Worm (Caenorhabditis elegans) whole organism, L4 larva: Measurements from ENCODE around the gene T01G6.1.

ENCODE experiments used
- R02D3.7 ChIP-seq: fragments of 150-350 bp; sonication (generic microtip); optimal IDR thresholded peaks from 3 replicates; lab custom pipeline; 2014; ENCODE audit warnings: missing biosample characterization, missing genetic modification characterization
- ama-1 ChIP-seq: fragments of 150-350 bp; optimal IDR thresholded peaks from 2 replicates; lab custom pipeline; 2014; ENCODE audit warnings: inconsistent platforms, mixed read lengths
- daf-8 ChIP-seq: fragments of 200-800 bp; sonication (Bioruptor generic); IDR thresholded peaks from 2 replicates; pipeline ENCODE4 v1.3.6; 2022; ENCODE audit warnings: missing genetic modification characterization, missing compliant biosample characterization
- fkh-10 ChIP-seq: fragments of 150-350 bp; optimal IDR thresholded peaks from 2 replicates; lab custom pipeline; 2014; ENCODE audit warnings: missing biosample characterization, missing genetic modification reagents, missing genetic modification characterization
- jun-1 ChIP-seq: fragments of 150-350 bp; optimal IDR thresholded peaks from 2 replicates; lab custom pipeline; 2014; ENCODE audit warnings: missing biosample characterization, missing genetic modification reagents, missing genetic modification characterization
- lim-7 ChIP-seq: fragments of 200-800 bp; sonication (Bioruptor generic); IDR thresholded peaks from 2 replicates; pipeline ENCODE4 v1.3.6; 2022; ENCODE audit warnings: missing genetic modification characterization, missing compliant biosample characterization
- lsy-2 ChIP-seq, 2 experiments: fragments of 150-350 bp in 1 of 2; sonication (generic microtip) in 1 of 2; optimal IDR thresholded peaks; 2 replicates each; lab custom pipeline; 2014 to 2017; ENCODE audit warnings: missing biosample characterization in 2 of 2, missing genetic modification characterization in 2 of 2
- mdl-1 ChIP-seq, 2 experiments: fragments of 150-350 bp in 1 of 2; sonication (generic microtip) in 1 of 2; optimal IDR thresholded peaks; 2 replicates each; lab custom pipeline; 2014 to 2017; ENCODE audit warnings: missing biosample characterization in 2 of 2, missing genetic modification characterization in 2 of 2
- pqm-1 ChIP-seq: sonication (generic microtip); optimal IDR thresholded peaks from 2 replicates; lab custom pipeline; 2017; ENCODE audit warnings: missing biosample characterization, missing genetic modification characterization

ce11 chrV:532046-532445 is 34.5 kb downstream of the T01G6.1 start, which contains the start of gene nhr-58:
- TF ChIP-seq jun-1 (tag; lab: Kevin White, UChicago) (peak; percentile 53), R02D3.7 (tag; lab: Kevin White, UChicago) (no peak), pqm-1 (tag; lab: Kevin White, UChicago) (peak; percentile 76), daf-8 (GFP tag; lab: Robert Waterston, UW) (no peak), fkh-10 (GFP tag; lab: Kevin White, UChicago) (no peak), ama-1 (lab: Kevin White, UChicago) (no peak), lim-7 (no peak), mdl-1 (tag; optimal IDR thresholded peaks at IDR 0.05; lab: Kevin White, UChicago) (peak; percentile 74 to 86), lsy-2 (tag; optimal IDR thresholded peaks at IDR 0.05; lab: Kevin White, UChicago) (peak in 1 of 2 experiments; percentile 35)
